Worm (Caenorhabditis elegans) whole organism, early embryonic: ENCODE measurements around the gene srz-99.

ENCODE experiments used
- F13C5.2 ChIP-seq: sonication (generic microtip); optimal IDR thresholded peaks from 2 replicates; lab custom pipeline; 2017; ENCODE audit warnings: mild to moderate bottlenecking, missing genetic modification characterization, inconsistent platforms, missing compliant biosample characterization
- aly-1 ChIP-seq: sonication (generic microtip); optimal IDR thresholded peaks from 2 replicates; lab custom pipeline; 2016; ENCODE audit warnings: missing genetic modification characterization, missing compliant biosample characterization
- ama-1 ChIP-seq: fragments of 150-350 bp; optimal IDR thresholded peaks from 2 replicates; lab custom pipeline; 2014
- ceh-13 ChIP-seq: fragments of 200-800 bp; sonication (Bioruptor generic); optimal IDR thresholded peaks from 2 replicates; lab custom pipeline; 2018; ENCODE audit warnings: mild to moderate bottlenecking, missing genetic modification characterization, missing compliant biosample characterization
- ceh-36 ChIP-seq: sonication (generic microtip); optimal IDR thresholded peaks from 2 replicates; lab custom pipeline; 2016; ENCODE audit warnings: missing genetic modification characterization, inconsistent platforms, missing compliant biosample characterization
- flt-1 ChIP-seq: fragments of 200-800 bp; sonication (Bioruptor generic); IDR thresholded peaks from 2 replicates; pipeline ENCODE4 v1.3.6; 2022; ENCODE audit warnings: missing genetic modification characterization, missing compliant biosample characterization
- hmbx-1 ChIP-seq: sonication (generic microtip); optimal IDR thresholded peaks from 2 replicates; lab custom pipeline; 2016; ENCODE audit warnings: mild to moderate bottlenecking, missing genetic modification characterization, missing compliant biosample characterization
- pes-1 ChIP-seq: fragments of 200-800 bp; sonication (Bioruptor generic); IDR thresholded peaks from 2 replicates; pipeline ENCODE4 v1.3.6; 2022; ENCODE audit warnings: missing genetic modification reagents, missing genetic modification characterization, missing compliant biosample characterization
- scrt-1 ChIP-seq: fragments of 200-800 bp; sonication (Bioruptor generic); IDR thresholded peaks from 2 replicates; pipeline ENCODE4 v1.3.6; 2022; ENCODE audit warnings: missing genetic modification characterization, missing compliant biosample characterization
- sea-1 ChIP-seq: fragments of 200-800 bp; sonication (Bioruptor generic); conservative IDR thresholded peaks from 2 replicates; pipeline ENCODE4 v1.3.6; 2022; ENCODE audit warnings: missing genetic modification characterization, missing compliant biosample characterization
- tbx-11 ChIP-seq: fragments of 200-800 bp; sonication (Bioruptor generic); IDR thresholded peaks from 2 replicates; pipeline ENCODE4 v1.3.6; 2022; ENCODE audit warnings: missing genetic modification characterization, missing compliant biosample characterization
- tra-4 ChIP-seq: sonication (generic microtip); optimal IDR thresholded peaks from 2 replicates; lab custom pipeline; 2017; ENCODE audit warnings: missing genetic modification characterization, missing compliant biosample characterization

DNA sequence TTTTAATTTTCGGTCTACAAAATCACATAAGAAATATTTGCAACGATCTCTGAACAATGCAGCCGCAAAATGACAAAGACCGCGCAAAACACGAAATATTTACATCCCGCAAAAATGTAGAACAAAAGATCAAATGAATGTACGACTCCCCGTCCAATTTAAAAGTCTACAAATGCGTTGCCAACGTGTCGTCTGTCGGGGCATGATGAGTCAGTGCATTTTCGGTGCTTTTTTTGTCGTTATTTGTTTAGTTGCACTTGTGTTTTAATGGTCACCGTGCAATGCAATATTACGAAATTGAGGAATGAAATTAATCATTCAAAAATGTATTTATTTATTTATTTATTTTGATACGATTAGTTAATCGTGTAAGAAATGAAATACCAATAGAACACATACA is 5.5 kb upstream of the srz-99 start:
- TF ChIP-seq scrt-1 = no peak
- TF ChIP-seq ama-1 (lab: Kevin White, UChicago) = no peak
- no peak for TF ChIP-seq F13C5.2 (tag; lab: Kevin White, UChicago)
- TF ChIP-seq tbx-11 (GFP tag; lab: Robert Waterston, UW) = no peak
- TF ChIP-seq pes-1 (GFP tag; lab: Robert Waterston, UW) = no peak
- no peak for TF ChIP-seq ceh-13
- no peak for TF ChIP-seq aly-1 (tag; lab: Kevin White, UChicago)
- no peak for TF ChIP-seq ceh-36
- TF ChIP-seq flt-1 (GFP tag; lab: Robert Waterston, UW) = no peak
- TF ChIP-seq tra-4 (tag; lab: Kevin White, UChicago) = no peak
- no peak for TF ChIP-seq hmbx-1 (tag; lab: Kevin White, UChicago)
- TF ChIP-seq sea-1 (GFP tag; lab: Robert Waterston, UW) = no peak
